Worm (Caenorhabditis elegans): ENCODE data around the gene nck-1.

ce11 chrX:4123368-4123767 is 29.9 kb downstream of the nck-1 start:
- TF ChIP-seq egl-27 (tag; optimal IDR thresholded peaks at IDR 0.05) = no peak
- TF ChIP-seq elt-3 (tag; optimal IDR thresholded peaks at IDR 0.05) = no peak
- no peak for TF ChIP-seq nhr-10 (tag; optimal IDR thresholded peaks at IDR 0.05)
- no peak for TF ChIP-seq ama-1 (optimal IDR thresholded peaks at IDR 0.05)
- TF ChIP-seq ceh-82 (tag; optimal IDR thresholded peaks at IDR 0.05) = no peak
- no peak for TF ChIP-seq lsy-2 (tag; optimal IDR thresholded peaks at IDR 0.05)
- no peak for TF ChIP-seq C34F6.9 (tag; optimal IDR thresholded peaks at IDR 0.05)
- no peak for TF ChIP-seq unc-62 (GFP tag; optimal IDR thresholded peaks at IDR 0.05)
- no peak for TF ChIP-seq lin-11 (tag; optimal IDR thresholded peaks at IDR 0.05)
- no peak for TF ChIP-seq mdl-1 (tag; optimal IDR thresholded peaks at IDR 0.05)
- no peak for TF ChIP-seq lin-39 (tag; optimal IDR thresholded peaks at IDR 0.05)
